Worm (Caenorhabditis elegans): ENCODE measurements around the gene ifet-1.
A peak's percentile ranks its signal among the peaks of the same experiment; 100 is the strongest.

ifet-1 gene

ce11 chrIII:4453768-4454167 is 21.2 kb downstream of the ifet-1 start:
- TF ChIP-seq elt-1 (tag; optimal IDR thresholded peaks at IDR 0.05): peak; percentile 76
- no peak for TF ChIP-seq elt-3 (tag; optimal IDR thresholded peaks at IDR 0.05)
- peak; percentile 2 for TF ChIP-seq nhr-25 (tag; optimal IDR thresholded peaks at IDR 0.05)
- TF ChIP-seq unc-62 (GFP tag; optimal IDR thresholded peaks at IDR 0.05): peak; percentile 10

ce11 chrIII:4453301-4453700 is 21.6 kb downstream of the ifet-1 start:
- peak; percentile 76 for TF ChIP-seq nfya-1 (tag; optimal IDR thresholded peaks at IDR 0.05; ENCODE audit: insufficient read depth)
- no peak for TF ChIP-seq jun-1 (tag; optimal IDR thresholded peaks at IDR 0.05)
- no peak for TF ChIP-seq nhr-76 (tag; optimal IDR thresholded peaks at IDR 0.05)

ce11 chrIII:4452749-4453148 is 22.2 kb downstream of the ifet-1 start:
- TF ChIP-seq unc-39 (tag; optimal IDR thresholded peaks at IDR 0.05) (no peak), aly-2 (tag; optimal IDR thresholded peaks at IDR 0.05) (no peak), fkh-2 (tag; optimal IDR thresholded peaks at IDR 0.05) (no peak), pqm-1 (tag; optimal IDR thresholded peaks at IDR 0.05) (no peak), nhr-67 (tag; optimal IDR thresholded peaks at IDR 0.05) (no peak), nhr-25 (tag; optimal IDR thresholded peaks at IDR 0.05) (no peak), nhr-43 (tag; optimal IDR thresholded peaks at IDR 0.05; ENCODE audit: poor library complexity, severe bottlenecking) (no peak), daf-12 (tag; optimal IDR thresholded peaks at IDR 0.05) (no peak), nhr-77 (tag; optimal IDR thresholded peaks at IDR 0.05) (no peak), unc-62 (GFP tag; optimal IDR thresholded peaks at IDR 0.05) (no peak), nhr-23 (tag; optimal IDR thresholded peaks at IDR 0.05) (peak; percentile 16), ceh-9 (tag; optimal IDR thresholded peaks at IDR 0.05) (no peak), ztf-4 (tag; optimal IDR thresholded peaks at IDR 0.05) (no peak), tbx-2 (tag; optimal IDR thresholded peaks at IDR 0.05) (no peak), nfya-1 (tag; optimal IDR thresholded peaks at IDR 0.05; ENCODE audit: insufficient read depth) (peak; percentile 7), fkh-10 (GFP tag; optimal IDR thresholded peaks at IDR 0.05) (no peak), nhr-76 (tag; optimal IDR thresholded peaks at IDR 0.05) (no peak)

ce11 chrIII:4450773-4451423 is 24.1 kb downstream of the ifet-1 start:
- TF ChIP-seq mml-1 (tag; optimal IDR thresholded peaks at IDR 0.05): no peak
- TF ChIP-seq nhr-23 (tag; optimal IDR thresholded peaks at IDR 0.05): peak; percentile 9
- no peak for TF ChIP-seq skn-1 (tag; optimal IDR thresholded peaks at IDR 0.05)
- peak; percentile 71 for TF ChIP-seq nfya-1 (tag; optimal IDR thresholded peaks at IDR 0.05; ENCODE audit: insufficient read depth)

ce11 chrIII:4449893-4450579 is 24.9 kb downstream of the ifet-1 start, which contains the start of gene ceh-43:
Gene ceh-43, minus strand, starts transcription at chrIII:4449943.
- TF ChIP-seq elt-1 (tag; optimal IDR thresholded peaks at IDR 0.05) (no peak), unc-62 (GFP tag; optimal IDR thresholded peaks at IDR 0.05) (no peak), nhr-237 (tag; optimal IDR thresholded peaks at IDR 0.05) (no peak), elt-2 (tag; optimal IDR thresholded peaks at IDR 0.05) (peak; percentile 49), zag-1 (tag; optimal IDR thresholded peaks at IDR 0.05) (no peak), ceh-9 (tag; optimal IDR thresholded peaks at IDR 0.05) (no peak)

ce11 chrIII:4449357-4449756 is 25.6 kb downstream of the ifet-1 start:
- TF ChIP-seq nhr-11 (tag; optimal IDR thresholded peaks at IDR 0.05): no peak
- no peak for TF ChIP-seq fkh-2 (tag; optimal IDR thresholded peaks at IDR 0.05)
- no peak for TF ChIP-seq zag-1 (tag; optimal IDR thresholded peaks at IDR 0.05)
- no peak for TF ChIP-seq aly-2 (tag; optimal IDR thresholded peaks at IDR 0.05)
- peak; percentile 41 for TF ChIP-seq nfya-1 (tag; optimal IDR thresholded peaks at IDR 0.05; ENCODE audit: insufficient read depth)

- TF ChIP-seq ceh-9 (tag; optimal IDR thresholded peaks at IDR 0.05) (no peak), nhr-23 (tag; optimal IDR thresholded peaks at IDR 0.05) (no peak), egl-27 (tag; optimal IDR thresholded peaks at IDR 0.05) (no peak), nhr-25 (tag; optimal IDR thresholded peaks at IDR 0.05) (no peak), nfya-1 (tag; optimal IDR thresholded peaks at IDR 0.05; ENCODE audit: insufficient read depth) (no peak), snpc-4 (tag; optimal IDR thresholded peaks at IDR 0.05) (no peak), nhr-12 (tag; optimal IDR thresholded peaks at IDR 0.05) (no peak), ceh-82 (tag; optimal IDR thresholded peaks at IDR 0.05) (no peak), fkh-2 (tag; optimal IDR thresholded peaks at IDR 0.05) (no peak)
Observed at ce11 chrIII:4448029-4448428, 26.9 kb downstream of the ifet-1 start.
